Fruit fly (Drosophila melanogaster) whole organism, prepupa: ENCODE results near the gene Kr-h2.

Experiments
- CG11294 ChIP-seq: fragments of 200-800 bp; sonication (Bioruptor generic); IDR thresholded peaks from 2 replicates; pipeline ENCODE4 v1.3.6; 2022; ENCODE audit warnings: missing biosample characterization, missing genetic modification characterization
- CG11762 ChIP-seq: fragments of 200-800 bp; sonication (Bioruptor generic); optimal IDR thresholded peaks from 3 replicates; lab custom pipeline; 2016; ENCODE audit warnings: missing biosample characterization, missing genetic modification characterization; ENCODE audit not compliant: insufficient read depth
- CG11902 ChIP-seq: fragments of 200-800 bp; sonication (Bioruptor generic); optimal IDR thresholded peaks from 3 replicates; lab custom pipeline; 2016; ENCODE audit warnings: missing biosample characterization, missing genetic modification characterization
- CG15336 ChIP-seq: fragments of 200-800 bp; sonication (Bioruptor generic); IDR thresholded peaks from 2 replicates; pipeline ENCODE4 v1.3.6; 2022; ENCODE audit warnings: missing biosample characterization, missing genetic modification characterization
- CG1621 ChIP-seq: fragments of 200-800 bp; sonication (Bioruptor generic); optimal IDR thresholded peaks from 3 replicates; lab custom pipeline; 2018; ENCODE audit warnings: missing biosample characterization, mild to moderate bottlenecking, missing genetic modification characterization
- CG16779 ChIP-seq: fragments of 200-800 bp; sonication (Bioruptor generic); optimal IDR thresholded peaks from 3 replicates; lab custom pipeline; 2017; ENCODE audit warnings: missing biosample characterization, mild to moderate bottlenecking, missing genetic modification characterization
- CG3032 ChIP-seq: fragments of 200-800 bp; optimal IDR thresholded peaks from 2 replicates; lab custom pipeline; 2019; ENCODE audit warnings: missing biosample characterization, mild to moderate bottlenecking, missing genetic modification characterization, moderate library complexity
- CG31627 ChIP-seq: fragments of 200-800 bp; sonication (Bioruptor generic); optimal IDR thresholded peaks from 3 replicates; lab custom pipeline; 2016; ENCODE audit warnings: missing biosample characterization, missing genetic modification characterization
- CG32006 ChIP-seq: fragments of 200-800 bp; sonication (Bioruptor generic); optimal IDR thresholded peaks from 3 replicates; lab custom pipeline; 2017; ENCODE audit warnings: missing biosample characterization, mild to moderate bottlenecking, missing genetic modification characterization
- CG34406 ChIP-seq: fragments of 200-800 bp; sonication (Bioruptor generic); optimal IDR thresholded peaks from 3 replicates; lab custom pipeline; 2016; ENCODE audit warnings: missing biosample characterization, missing genetic modification characterization
- CG3919 ChIP-seq: fragments of 200-800 bp; sonication (Bioruptor generic); optimal IDR thresholded peaks from 3 replicates; lab custom pipeline; 2016; ENCODE audit warnings: missing biosample characterization, missing genetic modification characterization
- CG4318 ChIP-seq: fragments of 200-800 bp; sonication (Bioruptor generic); optimal IDR thresholded peaks from 3 replicates; lab custom pipeline; 2017; ENCODE audit warnings: missing biosample characterization, mild to moderate bottlenecking, missing genetic modification characterization
- CG6163 ChIP-seq: fragments of 200-800 bp; sonication (Bioruptor generic); IDR thresholded peaks from 3 replicates; pipeline ENCODE4 v1.3.6; 2022; ENCODE audit warnings: missing biosample characterization, missing genetic modification characterization
- CG6792 ChIP-seq: fragments of 200-800 bp; sonication (Bioruptor generic); optimal IDR thresholded peaks from 3 replicates; lab custom pipeline; 2016; ENCODE audit warnings: missing biosample characterization, missing genetic modification characterization
- CG6808 ChIP-seq: fragments of 200-800 bp; sonication (Bioruptor generic); optimal IDR thresholded peaks from 3 replicates; lab custom pipeline; 2017; ENCODE audit warnings: missing biosample characterization, missing genetic modification characterization, mild to moderate bottlenecking, moderate library complexity, missing genetic modification reagents
- CG6854 ChIP-seq: fragments of 200-800 bp; sonication (Bioruptor generic); optimal IDR thresholded peaks from 2 replicates; lab custom pipeline; 2017; ENCODE audit warnings: missing biosample characterization, mild to moderate bottlenecking, missing genetic modification characterization
- CG7368 ChIP-seq: fragments of 200-800 bp; sonication (Bioruptor generic); optimal IDR thresholded peaks from 3 replicates; lab custom pipeline; 2016; ENCODE audit warnings: missing biosample characterization, missing genetic modification characterization
- CG8119 ChIP-seq: fragments of 200-800 bp; sonication (Bioruptor generic); IDR thresholded peaks from 3 replicates; pipeline ENCODE4 v1.3.6; 2022; ENCODE audit warnings: missing biosample characterization, missing genetic modification characterization
- CG8632 ChIP-seq: fragments of 200-800 bp; sonication (Bioruptor generic); optimal IDR thresholded peaks from 3 replicates; lab custom pipeline; 2016; ENCODE audit warnings: missing biosample characterization, missing genetic modification characterization
- CG9139 ChIP-seq: fragments of 200-800 bp; sonication (Bioruptor generic); optimal IDR thresholded peaks from 3 replicates; lab custom pipeline; 2017; ENCODE audit warnings: missing biosample characterization, mild to moderate bottlenecking, missing genetic modification characterization
- Eip75B ChIP-seq: fragments of 200-800 bp; sonication (Bioruptor generic); optimal IDR thresholded peaks from 3 replicates; lab custom pipeline; 2016; ENCODE audit warnings: missing biosample characterization, missing genetic modification characterization
- Eip78C ChIP-seq: fragments of 200-800 bp; sonication (Bioruptor generic); peaks from one replicate; lab custom pipeline; 2016; ENCODE audit warnings: missing biosample characterization, missing genetic modification characterization
- Eip93F ChIP-seq: fragments of 200-800 bp; sonication (Bioruptor generic); optimal IDR thresholded peaks from 2 replicates; lab custom pipeline; 2016; ENCODE audit warnings: missing biosample characterization, mild to moderate bottlenecking, missing genetic modification characterization
- Ets21C ChIP-seq: fragments of 200-800 bp; sonication (Bioruptor generic); optimal IDR thresholded peaks from 3 replicates; lab custom pipeline; 2016; ENCODE audit warnings: missing biosample characterization, missing genetic modification characterization
- Ets96B ChIP-seq: fragments of 200-800 bp; optimal IDR thresholded peaks from 2 replicates; lab custom pipeline; 2019; ENCODE audit warnings: missing biosample characterization, mild to moderate bottlenecking, missing genetic modification characterization, moderate library complexity
- Gug ChIP-seq: fragments of 200-800 bp; sonication (Bioruptor generic); IDR thresholded peaks from 2 replicates; pipeline ENCODE4 v1.3.6; 2022; ENCODE audit warnings: missing biosample characterization, missing genetic modification characterization
- Hr39 ChIP-seq: fragments of 200-800 bp; sonication (Bioruptor generic); optimal IDR thresholded peaks from 2 replicates; lab custom pipeline; 2016; ENCODE audit warnings: missing biosample characterization, missing genetic modification characterization
- Hr4 ChIP-seq: fragments of 200-800 bp; sonication (Bioruptor generic); optimal IDR thresholded peaks from 3 replicates; lab custom pipeline; 2016; ENCODE audit warnings: missing biosample characterization, missing genetic modification characterization
- Lpt ChIP-seq: fragments of 200-800 bp; sonication (Bioruptor generic); optimal IDR thresholded peaks from 3 replicates; lab custom pipeline; 2016; ENCODE audit warnings: missing biosample characterization, missing genetic modification characterization
- Met ChIP-seq: fragments of 200-800 bp; sonication (Bioruptor generic); optimal IDR thresholded peaks from 3 replicates; lab custom pipeline; 2016; ENCODE audit warnings: missing biosample characterization, missing genetic modification characterization
- OdsH ChIP-seq: fragments of 200-800 bp; sonication (Bioruptor generic); optimal IDR thresholded peaks from 3 replicates; lab custom pipeline; 2016; ENCODE audit warnings: missing biosample characterization, missing genetic modification characterization
- Smox ChIP-seq: fragments of 200-800 bp; sonication (Bioruptor generic); optimal IDR thresholded peaks from 3 replicates; lab custom pipeline; 2016; ENCODE audit warnings: missing biosample characterization, missing genetic modification characterization
- Sox14 ChIP-seq: fragments of 200-800 bp; sonication (Bioruptor generic); optimal IDR thresholded peaks from 3 replicates; lab custom pipeline; 2016; ENCODE audit warnings: missing biosample characterization, missing genetic modification characterization
- achi ChIP-seq: fragments of 200-800 bp; sonication (Bioruptor generic); optimal IDR thresholded peaks from 3 replicates; lab custom pipeline; 2016; ENCODE audit warnings: missing biosample characterization, missing genetic modification characterization
- acj6 ChIP-seq: fragments of 200-800 bp; sonication (Bioruptor generic); optimal IDR thresholded peaks from 3 replicates; lab custom pipeline; 2016; ENCODE audit warnings: missing biosample characterization, missing genetic modification characterization
- cyc ChIP-seq: fragments of 200-800 bp; sonication (Bioruptor generic); optimal IDR thresholded peaks from 3 replicates; lab custom pipeline; 2016; ENCODE audit warnings: missing biosample characterization, missing genetic modification characterization
- dac ChIP-seq: fragments of 200-800 bp; sonication (Bioruptor generic); optimal IDR thresholded peaks from 2 replicates; lab custom pipeline; 2017; ENCODE audit warnings: missing biosample characterization, mild to moderate bottlenecking, missing genetic modification characterization
- dsx ChIP-seq: fragments of 200-800 bp; optimal IDR thresholded peaks from 3 replicates; lab custom pipeline; 2019; ENCODE audit warnings: missing biosample characterization, mild to moderate bottlenecking, missing genetic modification characterization, moderate library complexity; ENCODE audit not compliant: poor library complexity, severe bottlenecking
- eg ChIP-seq: fragments of 200-800 bp; sonication (Bioruptor generic); IDR thresholded peaks from 3 replicates; pipeline ENCODE4 v1.3.6; 2022; ENCODE audit warnings: missing biosample characterization, missing genetic modification characterization
- esn ChIP-seq: fragments of 200-800 bp; sonication (Bioruptor generic); optimal IDR thresholded peaks from 2 replicates; lab custom pipeline; 2016; ENCODE audit warnings: missing biosample characterization, mild to moderate bottlenecking, missing genetic modification characterization, moderate library complexity
- fd59A ChIP-seq: fragments of 200-800 bp; sonication (Bioruptor generic); optimal IDR thresholded peaks from 2 replicates; lab custom pipeline; 2017; ENCODE audit warnings: missing biosample characterization, mild to moderate bottlenecking, missing genetic modification characterization, missing genetic modification reagents
- fd85E ChIP-seq: fragments of 200-800 bp; sonication (Bioruptor generic); optimal IDR thresholded peaks from 3 replicates; lab custom pipeline; 2016; ENCODE audit warnings: missing biosample characterization, missing genetic modification characterization
- net ChIP-seq: fragments of 200-800 bp; sonication (Bioruptor generic); optimal IDR thresholded peaks from 3 replicates; lab custom pipeline; 2016; ENCODE audit warnings: missing biosample characterization, missing genetic modification characterization
- pdm3 ChIP-seq: fragments of 200-800 bp; sonication (Bioruptor generic); optimal IDR thresholded peaks from 3 replicates; lab custom pipeline; 2016; ENCODE audit warnings: missing biosample characterization, missing genetic modification characterization
- spab ChIP-seq: fragments of 200-800 bp; sonication (Bioruptor generic); optimal IDR thresholded peaks from 2 replicates; lab custom pipeline; 2017; ENCODE audit warnings: missing biosample characterization, mild to moderate bottlenecking, missing genetic modification characterization, missing genetic modification reagents
- ss ChIP-seq, 2 experiments: fragments of 200-800 bp; sonication (Bioruptor generic); optimal IDR thresholded peaks; 2 replicates in 1 of 2; 3 replicates in 1 of 2; lab custom pipeline; 2017 to 2018; ENCODE audit warnings: mild to moderate bottlenecking in 2 of 2, missing biosample characterization in 2 of 2, missing genetic modification characterization in 2 of 2, moderate library complexity in 1 of 2
- svp ChIP-seq: fragments of 200-800 bp; sonication (Bioruptor generic); peaks from one replicate; lab custom pipeline; 2016; ENCODE audit warnings: missing biosample characterization, missing genetic modification characterization
- topi ChIP-seq: fragments of 200-800 bp; sonication (Bioruptor generic); optimal IDR thresholded peaks from 3 replicates; lab custom pipeline; 2016; ENCODE audit warnings: missing biosample characterization, missing genetic modification characterization

Kr-h2 gene

DNA sequence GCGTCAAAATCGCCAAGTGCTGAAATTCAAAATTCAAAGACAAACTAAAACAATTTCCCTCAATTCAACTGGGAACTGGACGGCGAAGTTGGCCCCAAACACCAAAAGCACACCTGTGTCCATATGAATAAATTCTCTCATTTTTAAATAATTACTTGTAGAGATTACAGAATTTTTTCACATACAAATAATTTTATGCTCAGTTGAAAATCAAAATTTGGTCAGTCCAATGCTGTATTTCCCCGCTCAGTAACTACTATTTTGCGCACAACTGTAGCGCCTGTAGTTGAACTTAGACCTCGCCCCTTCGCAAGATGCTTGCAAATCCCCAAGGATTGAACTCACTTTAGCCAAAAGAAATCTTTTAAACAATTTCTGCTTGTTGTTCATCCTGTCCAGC, 42.1 kb upstream of the Kr-h2 start (continued):
- TF ChIP-seq CG6792 (GFP tag; lab: Kevin White, UChicago) (no peak), achi (GFP tag; lab: Kevin White, UChicago) (peak; percentile 18), CG11902 (GFP tag; lab: Kevin White, UChicago) (no peak), OdsH (no peak), fd85E (GFP tag; lab: Kevin White, UChicago) (no peak), dac (GFP tag; lab: Kevin White, UChicago) (no peak), CG6808 (GFP tag; lab: Kevin White, UChicago) (no peak), CG6854 (no peak), acj6 (GFP tag; lab: Kevin White, UChicago) (peak; percentile 24), svp (peak; percentile 74), CG6163 (GFP tag; lab: Robert Waterston, UW) (peak; percentile 21; the same call in 1 of the 3 replicates), Smox (GFP tag; lab: Kevin White, UChicago) (no peak), Gug (GFP tag; lab: Robert Waterston, UW) (no peak), esn (GFP tag; lab: Kevin White, UChicago) (peak; percentile 1), CG9139 (no peak), CG16779 (tag; lab: Kevin White, UChicago) (no peak), Lpt (no peak), Ets21C (no peak), ss (GFP tag; optimal IDR thresholded peaks at IDR 0.05; lab: Kevin White, UChicago) (no peak)

DNA sequence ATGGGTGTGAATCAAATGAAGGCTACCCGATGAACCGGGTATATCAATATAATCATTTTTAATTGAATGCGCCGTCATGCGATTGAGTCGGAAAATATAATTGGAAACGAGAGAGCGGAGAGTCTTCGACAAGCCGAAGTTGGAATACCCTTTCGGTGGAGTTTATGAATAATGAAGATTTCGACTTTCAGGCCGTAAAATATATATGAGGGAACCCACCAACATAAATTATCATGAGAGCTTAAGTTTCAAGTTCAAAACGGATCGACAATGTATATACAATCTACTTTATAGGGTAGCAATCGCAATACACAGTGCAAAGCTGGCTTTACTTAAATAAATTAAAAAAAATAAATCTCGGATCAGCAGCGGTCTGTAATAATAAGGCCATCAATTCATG, 39.0 kb upstream of the Kr-h2 start:
- TF ChIP-seq CG3032 (peak; percentile 61), Ets96B (tag; lab: Kevin White, UChicago) (peak; percentile 59), CG32006 (GFP tag; lab: Kevin White, UChicago) (peak; percentile 49), pdm3 (GFP tag; lab: Kevin White, UChicago) (peak; percentile 36), CG8119 (GFP tag; lab: Robert Waterston, UW) (peak; percentile 56), topi (GFP tag; lab: Kevin White, UChicago) (peak; percentile 35), ss (GFP tag; optimal IDR thresholded peaks at IDR 0.05; lab: Kevin White, UChicago) (no peak), fd59A (peak; percentile 10), Lpt (no peak), CG11762 (GFP tag; lab: Kevin White, UChicago) (no peak), Sox14 (GFP tag; lab: Kevin White, UChicago) (peak; percentile 36), Eip75B (peak; percentile 48), cyc (GFP tag; lab: Kevin White, UChicago) (no peak), achi (GFP tag; lab: Kevin White, UChicago) (peak; percentile 27), CG15336 (GFP tag; lab: Robert Waterston, UW) (peak; percentile 49), net (GFP tag; lab: Kevin White, UChicago) (peak; percentile 41), acj6 (GFP tag; lab: Kevin White, UChicago) (peak; percentile 12), CG11902 (GFP tag; lab: Kevin White, UChicago) (peak; percentile 8), CG11294 (0 out of 2 replicates have a peak, but pooled peaks have one; percentile 7), eg (peak; percentile 59; the same call in 2 of the 3 replicates), CG34406 (GFP tag; lab: Kevin White, UChicago) (peak; percentile 19), Eip93F (GFP tag; lab: Kevin White, UChicago) (no peak), CG6808 (GFP tag; lab: Kevin White, UChicago) (peak; percentile 50), CG3919 (no peak), CG8632 (GFP tag; lab: Kevin White, UChicago) (peak; percentile 12), CG16779 (tag; lab: Kevin White, UChicago) (no peak), CG6854 (no peak), dac (GFP tag; lab: Kevin White, UChicago) (no peak), CG31627 (GFP tag; lab: Kevin White, UChicago) (peak; percentile 44), CG6792 (GFP tag; lab: Kevin White, UChicago) (peak; percentile 23), esn (GFP tag; lab: Kevin White, UChicago) (peak; percentile 45), spab (GFP tag; lab: Kevin White, UChicago) (peak; percentile 49), Met (no peak), CG4318 (GFP tag; lab: Kevin White, UChicago) (no peak), svp (peak; percentile 91), Hr4 (GFP tag; lab: Kevin White, UChicago) (no peak), Eip78C (peak; percentile 86), Hr39 (GFP tag; lab: Kevin White, UChicago) (peak; percentile 45), CG6163 (GFP tag; lab: Robert Waterston, UW) (peak; percentile 73), CG1621 (tag; lab: Kevin White, UChicago) (peak; percentile 20), dsx (no peak), CG7368 (GFP tag; lab: Kevin White, UChicago) (no peak), CG9139 (peak; percentile 9)
